Fruit fly (Drosophila melanogaster) whole organism, embryonic: Measurements from ENCODE around the gene CG34282.
A peak's percentile ranks its signal among the peaks of the same experiment; 100 is the strongest.

Source experiments
- Bgb ChIP-seq: fragments of 200-800 bp; sonication (Bioruptor generic); IDR thresholded peaks from 2 replicates; pipeline ENCODE4 v1.3.6; 2022; ENCODE audit warnings: missing biosample characterization, missing genetic modification characterization; ENCODE audit not compliant: partially characterized antibody
- CG10147 ChIP-seq: fragments of 200-800 bp; sonication (Bioruptor generic); optimal IDR thresholded peaks from 2 replicates; lab custom pipeline; 2019; ENCODE audit warnings: missing biosample characterization, mild to moderate bottlenecking, missing genetic modification characterization, moderate library complexity
- CG10209 ChIP-seq: fragments of 200-800 bp; sonication (Bioruptor generic); optimal IDR thresholded peaks from 3 replicates; lab custom pipeline; 2017; ENCODE audit warnings: missing biosample characterization, mild to moderate bottlenecking, missing genetic modification characterization, missing genetic modification reagents
- CG12942 ChIP-seq: fragments of 200-800 bp; sonication (Bioruptor generic); optimal IDR thresholded peaks from 3 replicates; lab custom pipeline; 2016; ENCODE audit warnings: missing biosample characterization, missing genetic modification characterization
- CG14860 ChIP-seq: fragments of 200-800 bp; sonication (Bioruptor generic); IDR thresholded peaks from 3 replicates; pipeline ENCODE4 v1.3.6; 2022; ENCODE audit warnings: missing biosample characterization, missing genetic modification characterization; ENCODE audit not compliant: partially characterized antibody
- CG14965 ChIP-seq: fragments of 200-800 bp; sonication (Bioruptor generic); optimal IDR thresholded peaks from 2 replicates; lab custom pipeline; 2016; ENCODE audit warnings: missing biosample characterization, missing genetic modification characterization, borderline replicate concordance
- CG15601 ChIP-seq: fragments of 200-800 bp; sonication (Bioruptor generic); optimal IDR thresholded peaks from 3 replicates; lab custom pipeline; 2019; ENCODE audit warnings: missing biosample characterization, mild to moderate bottlenecking, missing genetic modification characterization, moderate library complexity
- CG1647 ChIP-seq: fragments of 200-800 bp; sonication (Bioruptor generic); optimal IDR thresholded peaks from 3 replicates; lab custom pipeline; 2016; ENCODE audit warnings: missing biosample characterization, missing genetic modification characterization
- CG17328 ChIP-seq: fragments of 200-800 bp; sonication (Bioruptor generic); IDR thresholded peaks from 2 replicates; pipeline ENCODE4 v1.3.6; 2022; ENCODE audit warnings: missing biosample characterization, missing genetic modification characterization
- CG1792 ChIP-seq: fragments of 200-800 bp; sonication (Bioruptor generic); optimal IDR thresholded peaks from 2 replicates; lab custom pipeline; 2016; ENCODE audit warnings: missing biosample characterization, missing genetic modification characterization
- CG2199 ChIP-seq: fragments of 200-800 bp; sonication (Bioruptor generic); IDR thresholded peaks from 3 replicates; pipeline ENCODE4 v1.3.6; 2022; ENCODE audit warnings: missing biosample characterization, missing genetic modification characterization
- CG30020 ChIP-seq: fragments of 200-800 bp; optimal IDR thresholded peaks from 2 replicates; lab custom pipeline; 2019; ENCODE audit warnings: missing biosample characterization, mild to moderate bottlenecking, missing genetic modification characterization, moderate library complexity
- CG30431 ChIP-seq: fragments of 200-800 bp; sonication (Bioruptor generic); optimal IDR thresholded peaks from 2 replicates; lab custom pipeline; 2017; ENCODE audit warnings: missing biosample characterization, missing genetic modification characterization
- CG3407 ChIP-seq: fragments of 200-800 bp; sonication (Bioruptor generic); optimal IDR thresholded peaks from 2 replicates; lab custom pipeline; 2018; ENCODE audit warnings: missing biosample characterization, mild to moderate bottlenecking, missing genetic modification characterization
- CG34422 ChIP-seq: fragments of 200-800 bp; sonication (Bioruptor generic); IDR thresholded peaks from 3 replicates; pipeline ENCODE4 v1.3.6; 2022; ENCODE audit warnings: missing biosample characterization, missing genetic modification characterization
- CG3847 ChIP-seq: fragments of 200-800 bp; sonication (Bioruptor generic); IDR thresholded peaks from 2 replicates; pipeline ENCODE4 v1.3.6; 2022; ENCODE audit warnings: missing biosample characterization, missing genetic modification characterization
- CG6254 ChIP-seq: fragments of 200-800 bp; sonication (Bioruptor generic); optimal IDR thresholded peaks from 3 replicates; lab custom pipeline; 2017; ENCODE audit warnings: mild to moderate bottlenecking, missing biosample characterization, missing genetic modification reagents, missing genetic modification characterization
- CG6689 ChIP-seq: fragments of 200-800 bp; sonication (Bioruptor generic); IDR thresholded peaks from 2 replicates; pipeline ENCODE4 v1.3.6; 2022; ENCODE audit warnings: missing biosample characterization, missing genetic modification characterization
- CG8290 ChIP-seq, 3 experiments: fragments of 200-800 bp; sonication (Bioruptor generic); optimal IDR thresholded peaks; 2 replicates each; lab custom pipeline; 2016 to 2019; ENCODE audit warnings: missing biosample characterization in 3 of 3, missing genetic modification characterization in 3 of 3, mild to moderate bottlenecking in 2 of 3, moderate library complexity in 1 of 3
- CkIIα-i1 ChIP-seq: fragments of 200-800 bp; sonication (Bioruptor generic); IDR thresholded peaks from 2 replicates; pipeline ENCODE4 v1.3.6; 2022; ENCODE audit warnings: missing biosample characterization, missing genetic modification characterization
- E2f2 ChIP-seq: fragments of 200-800 bp; sonication (Bioruptor generic); IDR thresholded peaks from 2 replicates; pipeline ENCODE4 v1.3.6; 2022; ENCODE audit warnings: missing biosample characterization, missing genetic modification characterization
- ERR ChIP-seq: fragments of 200-800 bp; sonication (Bioruptor generic); optimal IDR thresholded peaks from 2 replicates; lab custom pipeline; 2016; ENCODE audit warnings: missing biosample characterization, missing genetic modification characterization
- Gsc ChIP-seq: fragments of 200-800 bp; sonication (Bioruptor generic); IDR thresholded peaks from 2 replicates; pipeline ENCODE4 v1.3.6; 2022; ENCODE audit warnings: missing biosample characterization, missing genetic modification characterization
- Nf-YB ChIP-seq: fragments of 200-800 bp; sonication (Bioruptor generic); optimal IDR thresholded peaks from 3 replicates; lab custom pipeline; 2019; ENCODE audit warnings: missing biosample characterization, mild to moderate bottlenecking, missing genetic modification characterization, moderate library complexity
- Optix ChIP-seq: fragments of 200-800 bp; sonication (Bioruptor generic); IDR thresholded peaks from 3 replicates; pipeline ENCODE4 v1.3.6; 2022; ENCODE audit warnings: missing biosample characterization, missing genetic modification characterization
- Vsx1 ChIP-seq: fragments of 200-800 bp; sonication (Bioruptor generic); optimal IDR thresholded peaks from 2 replicates; lab custom pipeline; 2017; ENCODE audit warnings: missing biosample characterization, mild to moderate bottlenecking, missing genetic modification characterization, missing genetic modification reagents
- ap ChIP-seq: fragments of 200-800 bp; sonication (Bioruptor generic); IDR thresholded peaks from 2 replicates; pipeline ENCODE4 v1.3.6; 2022; ENCODE audit warnings: missing biosample characterization, missing genetic modification characterization
- chm ChIP-seq: fragments of 200-800 bp; sonication (Bioruptor generic); IDR thresholded peaks from 2 replicates; pipeline ENCODE4 v1.3.6; 2022; ENCODE audit warnings: missing biosample characterization, missing genetic modification characterization
- ci ChIP-seq: fragments of 200-800 bp; sonication (Bioruptor generic); IDR thresholded peaks from 3 replicates; pipeline ENCODE4 v1.3.6; 2022; ENCODE audit warnings: missing biosample characterization, missing genetic modification characterization
- dm ChIP-seq: fragments of 200-800 bp; sonication (Bioruptor generic); optimal IDR thresholded peaks from 3 replicates; lab custom pipeline; 2016; ENCODE audit warnings: missing biosample characterization, missing genetic modification characterization
- emc ChIP-seq: fragments of 200-800 bp; sonication (Bioruptor generic); optimal IDR thresholded peaks from 2 replicates; lab custom pipeline; 2016; ENCODE audit warnings: missing biosample characterization, missing genetic modification characterization
- exex ChIP-seq: fragments of 200-800 bp; sonication (Bioruptor generic); optimal IDR thresholded peaks from 4 replicates; lab custom pipeline; 2018; ENCODE audit warnings: missing biosample characterization, mild to moderate bottlenecking, missing genetic modification characterization, moderate library complexity
- fd3F ChIP-seq: fragments of 200-800 bp; sonication (Bioruptor generic); optimal IDR thresholded peaks from 2 replicates; lab custom pipeline; 2018; ENCODE audit warnings: missing biosample characterization, mild to moderate bottlenecking, missing genetic modification characterization, moderate library complexity
- fd96Cb ChIP-seq: fragments of 200-800 bp; sonication (Bioruptor generic); optimal IDR thresholded peaks from 2 replicates; lab custom pipeline; 2018; ENCODE audit warnings: missing biosample characterization, mild to moderate bottlenecking, missing genetic modification characterization, moderate library complexity
- gcm2 ChIP-seq: fragments of 200-800 bp; sonication (Bioruptor generic); optimal IDR thresholded peaks from 2 replicates; lab custom pipeline; 2016; ENCODE audit warnings: missing biosample characterization, missing genetic modification characterization
- grn ChIP-seq: fragments of 200-800 bp; sonication (Bioruptor generic); optimal IDR thresholded peaks from 3 replicates; lab custom pipeline; 2017; ENCODE audit warnings: missing biosample characterization, missing genetic modification characterization
- hb ChIP-seq: fragments of 200-800 bp; sonication (Bioruptor generic); IDR thresholded peaks from 3 replicates; pipeline ENCODE4 v1.3.6; 2022; ENCODE audit warnings: missing biosample characterization, missing genetic modification characterization; ENCODE audit not compliant: partially characterized antibody
- hkb ChIP-seq, 2 experiments: fragments of 200-800 bp in 1 of 2; fragments of >200 bp in 1 of 2; sonication (Bioruptor generic) in 1 of 2; IDR thresholded peaks in 1 of 2; optimal IDR thresholded peaks in 1 of 2; 2 replicates each; pipeline versions ENCODE4 v1.3.6 to Lab custom; 2017 to 2022; ENCODE audit warnings: missing biosample characterization in 1 of 2, missing genetic modification characterization in 1 of 2
- inv ChIP-seq: fragments of 200-800 bp; sonication (Bioruptor generic); IDR thresholded peaks from 2 replicates; pipeline ENCODE4 v1.3.6; 2022; ENCODE audit warnings: missing biosample characterization, missing genetic modification characterization; ENCODE audit not compliant: partially characterized antibody
- kay ChIP-seq: fragments of 200-800 bp; sonication (Bioruptor generic); optimal IDR thresholded peaks from 2 replicates; lab custom pipeline; 2016; ENCODE audit warnings: missing biosample characterization, missing genetic modification characterization
- knrl ChIP-seq: fragments of 200-800 bp; sonication (Bioruptor generic); IDR thresholded peaks from 3 replicates; pipeline ENCODE4 v1.3.6; 2022; ENCODE audit warnings: missing biosample characterization, missing genetic modification characterization; ENCODE audit not compliant: partially characterized antibody
- lbe ChIP-seq: fragments of 200-800 bp; sonication (Bioruptor generic); optimal IDR thresholded peaks from 2 replicates; lab custom pipeline; 2016; ENCODE audit warnings: missing biosample characterization, mild to moderate bottlenecking, missing genetic modification characterization
- p53 ChIP-seq: fragments of 200-800 bp; sonication (Bioruptor generic); optimal IDR thresholded peaks from 2 replicates; lab custom pipeline; 2016; ENCODE audit warnings: missing biosample characterization, missing genetic modification characterization
- pita ChIP-seq: fragments of 200-800 bp; sonication (Bioruptor generic); optimal IDR thresholded peaks from 2 replicates; lab custom pipeline; 2017; ENCODE audit warnings: missing biosample characterization, mild to moderate bottlenecking, missing genetic modification characterization
- run ChIP-seq: fragments of 200-800 bp; sonication (Bioruptor generic); optimal IDR thresholded peaks from 3 replicates; lab custom pipeline; 2018; ENCODE audit warnings: missing biosample characterization, mild to moderate bottlenecking, missing genetic modification characterization
- slp2 ChIP-seq: fragments of 200-800 bp; sonication (Bioruptor generic); optimal IDR thresholded peaks from 2 replicates; lab custom pipeline; 2016; ENCODE audit warnings: missing biosample characterization, missing genetic modification characterization
- sr ChIP-seq: fragments of 200-800 bp; sonication (Bioruptor generic); IDR thresholded peaks from 3 replicates; pipeline ENCODE4 v1.3.6; 2022; ENCODE audit warnings: missing biosample characterization, missing genetic modification characterization
- tna ChIP-seq: fragments of 200-800 bp; sonication (Bioruptor generic); IDR thresholded peaks from 2 replicates; pipeline ENCODE4 v1.3.6; 2022; ENCODE audit warnings: missing biosample characterization, missing genetic modification characterization; ENCODE audit not compliant: partially characterized antibody
- zen ChIP-seq: fragments of 200-800 bp; sonication (Bioruptor generic); optimal IDR thresholded peaks from 3 replicates; lab custom pipeline; 2018; ENCODE audit warnings: missing biosample characterization, mild to moderate bottlenecking, missing genetic modification characterization, moderate library complexity

The CG34282 gene

dm6 chr3R:18743270-18743922 lies 48.3 kb downstream of the CG34282 start, which contains the start of gene Mekk1 (continued):
- no peak for TF ChIP-seq CG8290 (GFP tag; optimal IDR thresholded peaks at IDR 0.05; lab: Kevin White, UChicago)
- TF ChIP-seq CG8290 (tag; optimal IDR thresholded peaks at IDR 0.05; lab: Kevin White, UChicago), result no peak
- 0 out of 2 replicates have a peak, but pooled peaks have one; percentile 19 for TF ChIP-seq CG6689
- TF ChIP-seq slp2 (GFP tag; lab: Kevin White, UChicago), result no peak
- TF ChIP-seq E2f2 (GFP tag; lab: Robert Waterston, UW), result peak; percentile 94
- no peak for TF ChIP-seq hkb (optimal IDR thresholded peaks at IDR 0.05; lab: Kevin White, UChicago)
- TF ChIP-seq hkb (GFP tag; IDR thresholded peaks at IDR 0.05; lab: Robert Waterston, UW), result no peak; the same call in 1 of the 2 replicates
- no peak for TF ChIP-seq CG2199 (GFP tag; lab: Robert Waterston, UW)
- TF ChIP-seq Nf-YB (GFP tag; lab: Kevin White, UChicago), result no peak
- no peak for TF ChIP-seq grn (GFP tag; lab: Kevin White, UChicago)
- TF ChIP-seq CG1647 (GFP tag; lab: Kevin White, UChicago), result no peak
- no peak for TF ChIP-seq emc (GFP tag; lab: Kevin White, UChicago)
- TF ChIP-seq zen (tag; lab: Kevin White, UChicago), result no peak
- TF ChIP-seq CG34422, result no peak; the same call in 2 of the 3 replicates
- TF ChIP-seq CG17328 (GFP tag; lab: Robert Waterston, UW), result no peak
- TF ChIP-seq ERR, result no peak
- TF ChIP-seq CG15601 (tag; lab: Kevin White, UChicago), result peak; percentile 13
- TF ChIP-seq dm (GFP tag; lab: Kevin White, UChicago), result no peak
- TF ChIP-seq exex (tag; lab: Kevin White, UChicago), result peak; percentile 5
- no peak for TF ChIP-seq gcm2
- TF ChIP-seq CG6254 (GFP tag; lab: Kevin White, UChicago), result no peak
- TF ChIP-seq CG10209, result no peak
- TF ChIP-seq p53 (GFP tag; lab: Kevin White, UChicago), result no peak
- no peak for TF ChIP-seq Gsc (GFP tag; lab: Robert Waterston, UW)
- no peak for TF ChIP-seq CG30431 (GFP tag; lab: Kevin White, UChicago)
- no peak for TF ChIP-seq run
- peak; percentile 74 for TF ChIP-seq knrl (GFP tag; lab: Robert Waterston, UW)
- peak; percentile 67 for TF ChIP-seq CG10147 (GFP tag; lab: Kevin White, UChicago)
- no peak for TF ChIP-seq CG3847 (GFP tag; lab: Robert Waterston, UW)
- no peak for TF ChIP-seq fd3F (GFP tag; lab: Kevin White, UChicago)
- peak; percentile 51; the same call in 1 of the 2 replicates for TF ChIP-seq Bgb (GFP tag; lab: Robert Waterston, UW)
- no peak for TF ChIP-seq CG14860 (GFP tag; lab: Robert Waterston, UW)
- TF ChIP-seq Vsx1 (GFP tag; lab: Kevin White, UChicago), result no peak
- no peak for TF ChIP-seq fd96Cb (tag; lab: Kevin White, UChicago)
- TF ChIP-seq inv (GFP tag; lab: Robert Waterston, UW), result peak; percentile 56
- no peak for TF ChIP-seq CG14965 (GFP tag; lab: Kevin White, UChicago)
- TF ChIP-seq tna (GFP tag; lab: Robert Waterston, UW), result no peak
- peak; percentile 25 for TF ChIP-seq CG12942 (GFP tag; lab: Kevin White, UChicago)
- no peak for TF ChIP-seq ap (GFP tag; lab: Robert Waterston, UW)
- peak; percentile 35 for TF ChIP-seq CG1792 (GFP tag; lab: Kevin White, UChicago)
- 0 out of 3 replicates have a peak, but pooled peaks have one; percentile 9 for TF ChIP-seq ci
- no peak for TF ChIP-seq sr
- TF ChIP-seq pita (GFP tag; lab: Kevin White, UChicago), result no peak
- TF ChIP-seq lbe (GFP tag; lab: Kevin White, UChicago), result no peak
- TF ChIP-seq Optix (GFP tag; lab: Robert Waterston, UW), result no peak
- TF ChIP-seq CkIIα-i1 (GFP tag; lab: Robert Waterston, UW), result no peak
- TF ChIP-seq kay (GFP tag; lab: Kevin White, UChicago), result peak; percentile 22
- TF ChIP-seq CG3407 (GFP tag; lab: Kevin White, UChicago), result no peak
- TF ChIP-seq chm (GFP tag; lab: Robert Waterston, UW), result no peak
- no peak for TF ChIP-seq CG30020 (tag; lab: Kevin White, UChicago)
- TF ChIP-seq hb (GFP tag; lab: Robert Waterston, UW), result peak; percentile 63; the same call in 1 of the 3 replicates
